Worm (Caenorhabditis elegans): ENCODE results near the gene sdz-12.

DNA sequence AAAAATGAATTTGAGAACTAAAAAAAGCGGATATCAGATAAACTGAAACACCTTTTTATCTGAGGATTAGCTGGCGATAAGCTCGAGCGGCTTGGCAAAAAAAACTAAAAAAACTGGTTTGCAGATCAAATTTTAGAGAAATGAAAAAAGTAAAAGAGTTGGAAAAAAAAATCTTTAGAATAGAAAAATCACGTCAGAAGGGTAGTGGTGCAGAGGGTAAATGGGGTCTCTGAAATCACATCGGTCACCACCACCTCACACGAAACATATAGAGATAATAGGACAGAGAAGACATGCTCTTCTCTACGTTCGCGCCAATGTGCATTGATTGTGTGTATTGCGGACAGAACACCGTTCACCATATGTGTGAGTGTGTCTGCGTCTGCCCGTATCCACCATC, 49.6 kb upstream of the sdz-12 start:
- TF ChIP-seq ama-1 (optimal IDR thresholded peaks at IDR 0.05), result no peak
- TF ChIP-seq pqm-1 (tag; optimal IDR thresholded peaks at IDR 0.05), result no peak
- no peak for TF ChIP-seq ceh-90 (tag; optimal IDR thresholded peaks at IDR 0.05)
- no peak for TF ChIP-seq nhr-76 (tag; optimal IDR thresholded peaks at IDR 0.05)
- TF ChIP-seq skn-1 (tag; optimal IDR thresholded peaks at IDR 0.05), result no peak
- no peak for TF ChIP-seq nhr-20 (tag; optimal IDR thresholded peaks at IDR 0.05)
- no peak for TF ChIP-seq unc-62 (GFP tag; optimal IDR thresholded peaks at IDR 0.05)
- TF ChIP-seq F16B12.6 (tag; optimal IDR thresholded peaks at IDR 0.05), result no peak
- TF ChIP-seq pax-3 (tag; optimal IDR thresholded peaks at IDR 0.05), result no peak
- no peak for TF ChIP-seq mdl-1 (tag; optimal IDR thresholded peaks at IDR 0.05)
- TF ChIP-seq lin-39 (tag; optimal IDR thresholded peaks at IDR 0.05), result no peak

Data from whole organism, L1 larva.